Fruit fly (Drosophila melanogaster) Kc167 (cell line): ENCODE measurements around the gene CG13058.

Experiments
- Myc ChIP-seq: fragments of >200 bp; optimal IDR thresholded peaks from 2 replicates; lab custom pipeline; 2017; ENCODE audit warnings: missing external identifiers
- Sin3A ChIP-seq: fragments of >200 bp; optimal IDR thresholded peaks from 2 replicates; lab custom pipeline; 2018; ENCODE audit warnings: missing external identifiers
- h ChIP-seq: fragments of >200 bp; optimal IDR thresholded peaks from 3 replicates; lab custom pipeline; 2018; ENCODE audit warnings: missing external identifiers
- insv ChIP-seq: fragments of >200 bp; optimal IDR thresholded peaks from 3 replicates; lab custom pipeline; 2018; ENCODE audit warnings: missing external identifiers
- psq ChIP-seq: fragments of >200 bp; optimal IDR thresholded peaks from 2 replicates; lab custom pipeline; 2017; ENCODE audit warnings: missing external identifiers
- ttk ChIP-seq: sonication (Bioruptor generic); optimal IDR thresholded peaks from 2 replicates; lab custom pipeline; 2017; ENCODE audit warnings: missing external identifiers

The CG13058 gene

dm6 chr3L:16328207-16328891, at the start of gene CG13058:
Gene CG13058, plus strand, starts transcription at chr3L:16328841.
- TF ChIP-seq ttk (lab: Kevin White, UChicago), result no peak
- TF ChIP-seq Myc (lab: Kevin White, UChicago), result no peak
- TF ChIP-seq h (lab: Kevin White, UChicago), result no peak
- no peak for TF ChIP-seq Sin3A (lab: Kevin White, UChicago)
- TF ChIP-seq psq (lab: Kevin White, UChicago), result no peak
- no peak for TF ChIP-seq insv (lab: Kevin White, UChicago)

- TF ChIP-seq insv (lab: Kevin White, UChicago), result no peak
- TF ChIP-seq Myc (lab: Kevin White, UChicago), result no peak
- TF ChIP-seq Sin3A (lab: Kevin White, UChicago), result no peak
- TF ChIP-seq ttk (lab: Kevin White, UChicago), result no peak
- no peak for TF ChIP-seq psq (lab: Kevin White, UChicago)
- no peak for TF ChIP-seq h (lab: Kevin White, UChicago)
Observed at dm6 chr3L:16279171-16279570, 49.5 kb upstream of the CG13058 start, which contains the start of gene CG13050. Gene CG13050, minus strand, starts transcription at chr3L:16279271.

dm6 chr3L:16279987-16280454, 48.6 kb upstream of the CG13058 start, which contains the start of gene CG13064:
Gene CG13064, plus strand, starts transcription at chr3L:16280404.
- TF ChIP-seq ttk (lab: Kevin White, UChicago) (no peak), insv (lab: Kevin White, UChicago) (no peak), Myc (lab: Kevin White, UChicago) (no peak), h (lab: Kevin White, UChicago) (no peak), Sin3A (lab: Kevin White, UChicago) (no peak), psq (lab: Kevin White, UChicago) (no peak)

- TF ChIP-seq h (lab: Kevin White, UChicago) (no peak), psq (lab: Kevin White, UChicago) (no peak), Sin3A (lab: Kevin White, UChicago) (no peak), ttk (lab: Kevin White, UChicago) (no peak)
Observed at dm6 chr3L:16281880-16282556, 46.6 kb upstream of the CG13058 start, which contains the start of gene CG13049. Gene CG13049, minus strand, starts transcription at chr3L:16281930.

- TF ChIP-seq h (lab: Kevin White, UChicago) (no peak), Myc (lab: Kevin White, UChicago) (no peak), ttk (lab: Kevin White, UChicago) (no peak), insv (lab: Kevin White, UChicago) (no peak)
Observed at dm6 chr3L:16283821-16284220, 44.8 kb upstream of the CG13058 start, which contains the start of gene CG13048. Gene CG13048, minus strand, starts transcription at chr3L:16283921.

- TF ChIP-seq insv (lab: Kevin White, UChicago) (no peak), h (lab: Kevin White, UChicago) (no peak), Myc (lab: Kevin White, UChicago) (no peak), psq (lab: Kevin White, UChicago) (no peak), Sin3A (lab: Kevin White, UChicago) (no peak), ttk (lab: Kevin White, UChicago) (no peak)
Observed at dm6 chr3L:16285346-16285911, 43.2 kb upstream of the CG13058 start, which contains the start of gene CG13047. Gene CG13047, minus strand, starts transcription at chr3L:16285396.

dm6 chr3L:16286258-16286657, 42.4 kb upstream of the CG13058 start:
- no peak for TF ChIP-seq Myc (lab: Kevin White, UChicago)
- no peak for TF ChIP-seq h (lab: Kevin White, UChicago)
- no peak for TF ChIP-seq ttk (lab: Kevin White, UChicago)
- no peak for TF ChIP-seq insv (lab: Kevin White, UChicago)
- TF ChIP-seq Sin3A (lab: Kevin White, UChicago), result no peak
- no peak for TF ChIP-seq psq (lab: Kevin White, UChicago)

- TF ChIP-seq ttk (lab: Kevin White, UChicago) (no peak), h (lab: Kevin White, UChicago) (no peak), insv (lab: Kevin White, UChicago) (no peak), Myc (lab: Kevin White, UChicago) (no peak), psq (lab: Kevin White, UChicago) (no peak), Sin3A (lab: Kevin White, UChicago) (no peak)
Observed at dm6 chr3L:16288322-16288721, 40.3 kb upstream of the CG13058 start, which contains the start of gene CG13046. Gene CG13046, minus strand, starts transcription at chr3L:16288422.

- no peak for TF ChIP-seq Sin3A (lab: Kevin White, UChicago)
- no peak for TF ChIP-seq psq (lab: Kevin White, UChicago)
- TF ChIP-seq Myc (lab: Kevin White, UChicago), result no peak
- TF ChIP-seq insv (lab: Kevin White, UChicago), result no peak
- TF ChIP-seq h (lab: Kevin White, UChicago), result no peak
- no peak for TF ChIP-seq ttk (lab: Kevin White, UChicago)
Observed at dm6 chr3L:16289067-16289466, 39.6 kb upstream of the CG13058 start.

- TF ChIP-seq insv (lab: Kevin White, UChicago) (no peak), psq (lab: Kevin White, UChicago) (no peak), h (lab: Kevin White, UChicago) (no peak), ttk (lab: Kevin White, UChicago) (no peak), Sin3A (lab: Kevin White, UChicago) (no peak), Myc (lab: Kevin White, UChicago) (no peak)
Observed at dm6 chr3L:16290850-16291249, 37.8 kb upstream of the CG13058 start, which contains the start of gene CG13045. Gene CG13045, minus strand, starts transcription at chr3L:16290950.
